Worm (Caenorhabditis elegans): ENCODE data around the gene rga-3.

The rga-3 gene

ce11 chrV:5708331-5708730 is 9.4 kb upstream of the rga-3 start:
- TF ChIP-seq T22C8.4 (GFP tag; IDR thresholded peaks at IDR 0.05) (no peak), flt-1 (GFP tag; IDR thresholded peaks at IDR 0.05) (no peak), ztf-29 (GFP tag; IDR thresholded peaks at IDR 0.05) (no peak), cog-1 (tag; optimal IDR thresholded peaks at IDR 0.05) (no peak), ztf-23 (GFP tag; IDR thresholded peaks at IDR 0.05) (no peak), ref-1 (GFP tag; conservative IDR thresholded peaks at IDR 0.05) (no peak), tab-1 (GFP tag; IDR thresholded peaks at IDR 0.05) (no peak), klf-2 (GFP tag; conservative IDR thresholded peaks at IDR 0.05) (no peak), med-1 (GFP tag; optimal IDR thresholded peaks at IDR 0.05; ENCODE audit: insufficient read depth) (no peak)

ce11 chrV:5712189-5712588 is 5.5 kb upstream of the rga-3 start:
- TF ChIP-seq ref-1 (GFP tag; conservative IDR thresholded peaks at IDR 0.05) (no peak), klf-2 (GFP tag; conservative IDR thresholded peaks at IDR 0.05) (no peak), cog-1 (tag; optimal IDR thresholded peaks at IDR 0.05) (no peak), tab-1 (GFP tag; IDR thresholded peaks at IDR 0.05) (no peak), ztf-23 (GFP tag; IDR thresholded peaks at IDR 0.05) (no peak), flt-1 (GFP tag; IDR thresholded peaks at IDR 0.05) (no peak), med-1 (GFP tag; optimal IDR thresholded peaks at IDR 0.05; ENCODE audit: insufficient read depth) (no peak), ztf-29 (GFP tag; IDR thresholded peaks at IDR 0.05) (no peak), T22C8.4 (GFP tag; IDR thresholded peaks at IDR 0.05) (no peak)

- TF ChIP-seq tab-1 (GFP tag; IDR thresholded peaks at IDR 0.05), result no peak
These were observed 5.0 kb upstream of the rga-3 start, which contains the start of gene gcst-1 for ce11 chrV:5712652-5713051. Gene gcst-1 (plus strand): TSS chrV:5712928.

DNA sequence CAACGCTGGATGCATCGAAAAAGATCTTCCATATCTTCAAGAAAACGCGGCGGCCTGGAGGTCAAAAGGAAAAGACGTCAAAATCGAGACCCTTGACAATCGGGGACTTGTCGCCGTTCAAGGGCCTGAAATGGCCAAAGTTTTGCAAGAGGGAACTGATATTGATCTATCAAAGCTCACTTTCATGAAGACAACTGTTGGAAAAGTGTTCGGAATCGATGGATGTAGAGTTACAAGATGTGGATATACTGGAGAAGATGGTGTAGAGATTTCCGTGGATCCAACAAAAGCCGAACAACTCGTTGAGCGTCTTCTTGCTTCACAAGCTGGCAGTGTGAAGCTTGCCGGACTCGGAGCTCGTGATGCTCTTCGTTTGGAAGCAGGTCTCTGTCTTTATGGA is 4.2 kb upstream of the rga-3 start:
- TF ChIP-seq flt-1 (GFP tag; IDR thresholded peaks at IDR 0.05), result no peak
- no peak for TF ChIP-seq tab-1 (GFP tag; IDR thresholded peaks at IDR 0.05)
- TF ChIP-seq ztf-23 (GFP tag; IDR thresholded peaks at IDR 0.05), result no peak
- no peak for TF ChIP-seq med-1 (GFP tag; optimal IDR thresholded peaks at IDR 0.05; ENCODE audit: insufficient read depth)
- TF ChIP-seq cog-1 (tag; optimal IDR thresholded peaks at IDR 0.05), result no peak
- TF ChIP-seq ztf-29 (GFP tag; IDR thresholded peaks at IDR 0.05), result no peak
- TF ChIP-seq T22C8.4 (GFP tag; IDR thresholded peaks at IDR 0.05), result no peak
- TF ChIP-seq ref-1 (GFP tag; conservative IDR thresholded peaks at IDR 0.05), result no peak
- no peak for TF ChIP-seq klf-2 (GFP tag; conservative IDR thresholded peaks at IDR 0.05)

DNA sequence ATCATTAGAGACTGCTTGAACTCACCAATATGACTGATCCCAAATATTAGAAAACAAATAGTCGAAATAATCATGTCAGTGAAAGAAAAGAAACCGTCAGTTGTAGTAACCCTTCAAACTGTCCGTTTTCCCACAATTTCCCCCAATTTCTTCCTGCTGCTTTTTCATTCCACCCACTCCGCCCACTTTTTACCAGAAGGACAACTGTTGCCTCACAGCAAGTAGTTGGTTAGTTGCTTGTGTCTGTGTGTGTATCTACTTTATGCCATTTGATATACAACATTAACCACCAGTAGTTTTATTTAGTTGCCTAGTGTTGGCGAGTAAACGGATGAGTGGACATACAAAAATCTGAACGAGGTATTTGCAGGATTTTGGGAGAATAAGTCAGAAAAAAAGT is 1.2 kb upstream of the rga-3 start, which contains the start of gene K09H11.9:
Gene K09H11.9 (minus strand): TSS at position 101 of the 400 bp plus-strand sequence.
- TF ChIP-seq tab-1 (GFP tag; IDR thresholded peaks at IDR 0.05), result no peak
- no peak for TF ChIP-seq ztf-29 (GFP tag; IDR thresholded peaks at IDR 0.05)

DNA sequence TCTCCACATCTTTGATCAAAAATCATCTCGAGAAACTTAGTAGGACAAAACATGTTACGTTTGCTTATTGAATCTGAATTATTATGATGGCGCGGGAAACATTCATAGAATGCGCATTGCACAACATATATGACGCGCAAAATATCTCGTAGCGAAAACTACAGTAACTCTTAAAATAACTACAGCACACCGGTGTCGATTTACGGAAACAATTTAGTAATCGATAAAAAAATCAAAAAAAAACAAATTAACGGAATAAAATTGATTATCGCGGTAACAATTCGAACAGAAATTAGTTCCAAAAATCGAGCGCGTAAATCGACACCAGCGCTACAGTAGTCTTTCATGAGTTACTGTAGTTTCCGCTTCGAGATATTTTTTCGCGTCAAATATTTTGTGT is 4.4 kb downstream of the rga-3 start:
- TF ChIP-seq klf-2 (GFP tag; conservative IDR thresholded peaks at IDR 0.05) (no peak), ztf-23 (GFP tag; IDR thresholded peaks at IDR 0.05) (no peak)

- TF ChIP-seq ztf-29 (GFP tag; IDR thresholded peaks at IDR 0.05) (no peak), klf-2 (GFP tag; conservative IDR thresholded peaks at IDR 0.05) (no peak), ztf-23 (GFP tag; IDR thresholded peaks at IDR 0.05) (no peak), med-1 (GFP tag; optimal IDR thresholded peaks at IDR 0.05; ENCODE audit: insufficient read depth) (no peak), tab-1 (GFP tag; IDR thresholded peaks at IDR 0.05) (no peak), ref-1 (GFP tag; conservative IDR thresholded peaks at IDR 0.05) (no peak), cog-1 (tag; optimal IDR thresholded peaks at IDR 0.05) (no peak), flt-1 (GFP tag; IDR thresholded peaks at IDR 0.05) (no peak), T22C8.4 (GFP tag; IDR thresholded peaks at IDR 0.05) (no peak)
These were observed 6.7 kb downstream of the rga-3 start for ce11 chrV:5724395-5724794.

ce11 chrV:5726463-5726862 is 8.8 kb downstream of the rga-3 start, which contains the start of gene K09H11.4:
Gene K09H11.4 (minus strand): TSS chrV:5726563.
- TF ChIP-seq med-1 (GFP tag; optimal IDR thresholded peaks at IDR 0.05; ENCODE audit: insufficient read depth) (no peak), ref-1 (GFP tag; conservative IDR thresholded peaks at IDR 0.05) (no peak), ztf-29 (GFP tag; IDR thresholded peaks at IDR 0.05) (no peak), klf-2 (GFP tag; conservative IDR thresholded peaks at IDR 0.05) (no peak), cog-1 (tag; optimal IDR thresholded peaks at IDR 0.05) (no peak), tab-1 (GFP tag; IDR thresholded peaks at IDR 0.05) (no peak), flt-1 (GFP tag; IDR thresholded peaks at IDR 0.05) (no peak), ztf-23 (GFP tag; IDR thresholded peaks at IDR 0.05) (no peak)

DNA sequence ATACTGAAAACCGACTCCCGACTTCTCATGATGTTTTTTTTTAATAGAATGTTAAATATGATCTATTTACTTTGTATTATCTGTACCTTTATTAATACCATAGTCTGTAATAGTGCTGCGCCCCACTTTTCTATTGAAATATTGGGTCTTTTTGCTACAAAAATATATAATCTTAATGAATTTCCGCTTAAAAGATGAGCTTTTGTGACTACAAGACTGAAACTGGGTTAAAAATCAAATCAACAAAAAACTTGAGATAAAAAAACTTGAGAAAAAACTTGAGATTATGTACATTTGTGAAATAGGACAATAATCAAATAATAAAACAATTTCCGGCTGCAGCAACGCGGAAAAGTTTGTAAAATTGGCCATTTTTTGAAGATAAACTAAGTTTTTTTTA is 13.1 kb downstream of the rga-3 start, which contains the start of gene K09H11.15:
Gene K09H11.15 (minus strand): TSS at position 101 of the 400 bp plus-strand sequence.
- TF ChIP-seq T22C8.4 (GFP tag; IDR thresholded peaks at IDR 0.05), result no peak
- no peak for TF ChIP-seq med-1 (GFP tag; optimal IDR thresholded peaks at IDR 0.05; ENCODE audit: insufficient read depth)
- no peak for TF ChIP-seq ztf-23 (GFP tag; IDR thresholded peaks at IDR 0.05)
- TF ChIP-seq ztf-29 (GFP tag; IDR thresholded peaks at IDR 0.05), result no peak
- TF ChIP-seq cog-1 (tag; optimal IDR thresholded peaks at IDR 0.05), result no peak
- TF ChIP-seq tab-1 (GFP tag; IDR thresholded peaks at IDR 0.05), result no peak
- no peak for TF ChIP-seq klf-2 (GFP tag; conservative IDR thresholded peaks at IDR 0.05)
- no peak for TF ChIP-seq flt-1 (GFP tag; IDR thresholded peaks at IDR 0.05)
- TF ChIP-seq ref-1 (GFP tag; conservative IDR thresholded peaks at IDR 0.05), result no peak

DNA sequence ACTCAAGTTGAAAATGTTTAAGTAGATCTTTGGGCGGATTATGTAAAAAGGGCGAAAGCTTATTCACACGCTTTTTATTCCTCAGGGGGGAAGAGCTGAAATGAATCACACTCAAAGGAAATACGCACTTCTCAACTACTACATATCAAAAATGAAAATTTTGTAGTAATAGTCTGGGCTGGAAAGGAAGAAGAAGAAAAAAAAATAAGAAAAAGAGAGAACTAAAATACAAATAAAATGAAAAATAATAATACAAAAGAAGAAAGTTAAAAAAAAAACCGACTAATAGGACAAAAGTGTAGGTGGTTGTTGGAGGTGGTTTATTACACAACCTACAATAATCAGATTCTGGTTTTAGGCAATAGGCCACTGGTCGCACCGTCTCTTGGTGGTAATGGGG is 18.4 kb downstream of the rga-3 start, which contains the start of gene K09H11.6:
Gene K09H11.6 (minus strand): TSS at position 101 of the 400 bp plus-strand sequence.
- no peak for TF ChIP-seq ref-1 (GFP tag; conservative IDR thresholded peaks at IDR 0.05)

DNA sequence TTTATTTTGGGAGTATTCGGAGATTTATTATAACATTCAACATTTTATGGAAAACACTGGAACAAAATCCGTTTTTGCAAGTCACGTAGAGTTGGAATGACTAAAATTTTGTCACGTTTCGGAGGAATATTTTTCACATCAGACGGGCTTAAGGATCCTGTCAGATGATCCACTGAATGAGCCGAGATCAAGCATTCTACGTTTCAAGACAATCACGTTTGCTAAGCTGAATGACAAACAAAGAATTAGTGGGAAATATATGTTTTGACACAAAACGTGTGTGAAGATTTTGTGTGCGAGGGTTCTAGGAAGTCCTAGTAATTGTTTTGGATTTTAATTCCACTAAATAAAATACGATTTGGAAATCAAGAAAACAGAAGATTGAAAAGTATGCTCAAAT is 21.8 kb downstream of the rga-3 start:
- TF ChIP-seq med-1 (GFP tag; optimal IDR thresholded peaks at IDR 0.05; ENCODE audit: insufficient read depth) (no peak), ztf-29 (GFP tag; IDR thresholded peaks at IDR 0.05) (no peak), cog-1 (tag; optimal IDR thresholded peaks at IDR 0.05) (no peak), flt-1 (GFP tag; IDR thresholded peaks at IDR 0.05) (no peak)

Measured in whole organism, midembryonic.